Fruit fly (Drosophila melanogaster) whole organism, embryonic: Measurements from ENCODE around the gene APC4.
A peak's percentile ranks its signal among the peaks of the same experiment; 100 is the strongest.

ENCODE experiments used
- Adf1 ChIP-seq: fragments of 200-800 bp; sonication (Bioruptor generic); IDR thresholded peaks from 2 replicates; pipeline ENCODE4 v1.3.6; 2022; ENCODE audit warnings: missing biosample characterization, missing genetic modification characterization
- C15 ChIP-seq: fragments of 200-800 bp; sonication (Bioruptor generic); IDR thresholded peaks from 3 replicates; pipeline ENCODE4 v1.3.6; 2022; ENCODE audit warnings: missing biosample characterization, missing genetic modification characterization
- CG10147 ChIP-seq: fragments of 200-800 bp; sonication (Bioruptor generic); optimal IDR thresholded peaks from 2 replicates; lab custom pipeline; 2019; ENCODE audit warnings: missing biosample characterization, mild to moderate bottlenecking, missing genetic modification characterization, moderate library complexity
- CG10979 ChIP-seq: fragments of 200-800 bp; sonication (Bioruptor generic); optimal IDR thresholded peaks from 2 replicates; lab custom pipeline; 2018; ENCODE audit warnings: missing biosample characterization, mild to moderate bottlenecking, missing genetic modification characterization, moderate library complexity
- CG11560 ChIP-seq: fragments of 200-800 bp; sonication (Bioruptor generic); IDR thresholded peaks from 3 replicates; pipeline ENCODE4 v1.3.6; 2022; ENCODE audit warnings: missing biosample characterization, missing genetic modification characterization
- CG13894 ChIP-seq: fragments of 200-800 bp; sonication (Bioruptor generic); optimal IDR thresholded peaks from 3 replicates; lab custom pipeline; 2018; ENCODE audit warnings: missing biosample characterization, mild to moderate bottlenecking, missing genetic modification characterization, moderate library complexity
- CG14441 ChIP-seq: fragments of 200-800 bp; sonication (Bioruptor generic); IDR thresholded peaks from 2 replicates; pipeline ENCODE4 v1.3.6; 2022; ENCODE audit warnings: missing biosample characterization, missing genetic modification characterization
- CG15601 ChIP-seq: fragments of 200-800 bp; sonication (Bioruptor generic); optimal IDR thresholded peaks from 3 replicates; lab custom pipeline; 2019; ENCODE audit warnings: missing biosample characterization, mild to moderate bottlenecking, missing genetic modification characterization, moderate library complexity
- CG15696 ChIP-seq: fragments of 200-800 bp; sonication (Bioruptor generic); optimal IDR thresholded peaks from 2 replicates; lab custom pipeline; 2019; ENCODE audit warnings: missing biosample characterization, mild to moderate bottlenecking, missing genetic modification characterization, moderate library complexity
- CG17912 ChIP-seq: fragments of 200-800 bp; sonication (Bioruptor generic); optimal IDR thresholded peaks from 2 replicates; lab custom pipeline; 2018; ENCODE audit warnings: missing biosample characterization, mild to moderate bottlenecking, missing genetic modification characterization
- CG18599 ChIP-seq: fragments of 200-800 bp; sonication (Bioruptor generic); optimal IDR thresholded peaks from 3 replicates; lab custom pipeline; 2017; ENCODE audit warnings: missing biosample characterization, missing genetic modification characterization, mild to moderate bottlenecking, moderate library complexity, missing genetic modification reagents
- CG30431 ChIP-seq: fragments of 200-800 bp; sonication (Bioruptor generic); optimal IDR thresholded peaks from 2 replicates; lab custom pipeline; 2017; ENCODE audit warnings: missing biosample characterization, missing genetic modification characterization
- CG3163 ChIP-seq: fragments of 200-800 bp; sonication (Bioruptor generic); optimal IDR thresholded peaks from 3 replicates; lab custom pipeline; 2016; ENCODE audit warnings: missing biosample characterization, missing genetic modification characterization
- CG6813 ChIP-seq: fragments of 200-800 bp; sonication (Bioruptor generic); optimal IDR thresholded peaks from 2 replicates; lab custom pipeline; 2017; ENCODE audit warnings: missing biosample characterization, missing genetic modification characterization, mild to moderate bottlenecking, moderate library complexity, missing genetic modification reagents
- CG8944 ChIP-seq: fragments of 200-800 bp; sonication (Bioruptor generic); optimal IDR thresholded peaks from 3 replicates; lab custom pipeline; 2016; ENCODE audit warnings: missing biosample characterization, missing genetic modification characterization
- CG9609 ChIP-seq: fragments of 200-800 bp; sonication (Bioruptor generic); optimal IDR thresholded peaks from 3 replicates; lab custom pipeline; 2016; ENCODE audit warnings: missing biosample characterization, missing genetic modification characterization
- CG9817 ChIP-seq: fragments of 200-800 bp; sonication (Bioruptor generic); optimal IDR thresholded peaks from 2 replicates; lab custom pipeline; 2018; ENCODE audit warnings: missing biosample characterization, mild to moderate bottlenecking, missing genetic modification characterization, moderate library complexity
- D ChIP-seq, 2 experiments: fragments of 200-800 bp in 1 of 2; fragments of >200 bp in 1 of 2; sonication (Bioruptor generic) in 1 of 2; optimal IDR thresholded peaks; 2 replicates in 1 of 2; 3 replicates in 1 of 2; lab custom pipeline; 2017; ENCODE audit warnings: mild to moderate bottlenecking in 1 of 2, missing biosample characterization in 1 of 2, missing genetic modification characterization in 1 of 2, missing genetic modification reagents in 1 of 2
- Doc2 ChIP-seq: fragments of 200-800 bp; sonication (Bioruptor generic); IDR thresholded peaks from 2 replicates; pipeline ENCODE4 v1.3.6; 2022; ENCODE audit warnings: missing biosample characterization, missing genetic modification characterization
- Dref ChIP-seq: fragments of 200-800 bp; sonication (Bioruptor generic); IDR thresholded peaks from 2 replicates; pipeline ENCODE4 v1.3.6; 2022; ENCODE audit warnings: missing biosample characterization, missing genetic modification characterization
- Eip74EF ChIP-seq, 2 experiments: fragments of 200-800 bp in 1 of 2; fragments of >200 bp in 1 of 2; sonication (Bioruptor generic) in 1 of 2; optimal IDR thresholded peaks; 2 replicates each; lab custom pipeline; 2017 to 2019; ENCODE audit warnings: missing biosample characterization in 2 of 2, missing genetic modification characterization in 2 of 2, mild to moderate bottlenecking in 1 of 2, moderate library complexity in 1 of 2
- Fer3 ChIP-seq: fragments of 200-800 bp; sonication (Bioruptor generic); optimal IDR thresholded peaks from 2 replicates; lab custom pipeline; 2018; ENCODE audit warnings: missing biosample characterization, mild to moderate bottlenecking, missing genetic modification characterization, moderate library complexity
- GATAe ChIP-seq: fragments of 200-800 bp; sonication (Bioruptor generic); conservative IDR thresholded peaks from 2 replicates; pipeline ENCODE4 v1.3.6; 2022; ENCODE audit warnings: missing biosample characterization, missing genetic modification characterization
- HLHmδ ChIP-seq: fragments of 200-800 bp; sonication (Bioruptor generic); optimal IDR thresholded peaks from 2 replicates; lab custom pipeline; 2018; ENCODE audit warnings: missing biosample characterization, mild to moderate bottlenecking, missing genetic modification characterization, moderate library complexity
- Hmx ChIP-seq: fragments of 200-800 bp; sonication (Bioruptor generic); optimal IDR thresholded peaks from 2 replicates; lab custom pipeline; 2016; ENCODE audit warnings: missing biosample characterization, missing genetic modification characterization
- Lhr ChIP-seq: fragments of 200-800 bp; sonication (Bioruptor generic); optimal IDR thresholded peaks from 3 replicates; lab custom pipeline; 2017; ENCODE audit warnings: mild to moderate bottlenecking, missing biosample characterization, missing genetic modification reagents, missing genetic modification characterization
- Nf-YB ChIP-seq: fragments of 200-800 bp; sonication (Bioruptor generic); optimal IDR thresholded peaks from 3 replicates; lab custom pipeline; 2019; ENCODE audit warnings: missing biosample characterization, mild to moderate bottlenecking, missing genetic modification characterization, moderate library complexity
- Oaz ChIP-seq: fragments of 200-800 bp; sonication (Bioruptor generic); IDR thresholded peaks from 2 replicates; pipeline ENCODE4 v1.3.6; 2022; ENCODE audit warnings: missing biosample characterization, missing genetic modification characterization
- Pdp1 ChIP-seq, 2 experiments: fragments of 200-800 bp; sonication (Bioruptor generic); optimal IDR thresholded peaks; 3 replicates each; lab custom pipeline; 2016; ENCODE audit warnings: missing biosample characterization in 2 of 2, missing genetic modification characterization in 2 of 2, mild to moderate bottlenecking in 1 of 2, moderate library complexity in 1 of 2
- Ravus ChIP-seq: fragments of 200-800 bp; sonication (Bioruptor generic); IDR thresholded peaks from 2 replicates; pipeline ENCODE4 v1.3.6; 2022; ENCODE audit warnings: missing biosample characterization, missing genetic modification characterization
- Spps ChIP-seq: fragments of 200-800 bp; sonication (Bioruptor generic); optimal IDR thresholded peaks from 2 replicates; lab custom pipeline; 2018; ENCODE audit warnings: missing biosample characterization, mild to moderate bottlenecking, missing genetic modification characterization
- ab ChIP-seq: fragments of 200-800 bp; sonication (Bioruptor generic); optimal IDR thresholded peaks from 2 replicates; lab custom pipeline; 2016; ENCODE audit warnings: missing biosample characterization, missing genetic modification characterization
- abd-A ChIP-seq: fragments of 200-800 bp; sonication (Bioruptor generic); optimal IDR thresholded peaks from 3 replicates; lab custom pipeline; 2019; ENCODE audit warnings: missing biosample characterization, mild to moderate bottlenecking, missing genetic modification characterization, moderate library complexity
- ase ChIP-seq: fragments of 200-800 bp; sonication (Bioruptor generic); IDR thresholded peaks from 3 replicates; pipeline ENCODE4 v1.3.6; 2022; ENCODE audit warnings: missing biosample characterization, missing genetic modification characterization
- croc ChIP-seq: fragments of 200-800 bp; sonication (Bioruptor generic); conservative IDR thresholded peaks from 3 replicates; pipeline ENCODE4 v1.3.6; 2022; ENCODE audit warnings: missing biosample characterization, missing genetic modification characterization
- fru ChIP-seq: fragments of >200 bp; optimal IDR thresholded peaks from 2 replicates; lab custom pipeline; 2017
- gce ChIP-seq: fragments of 200-800 bp; sonication (Bioruptor generic); IDR thresholded peaks from 3 replicates; pipeline ENCODE4 v1.3.6; 2022; ENCODE audit warnings: missing biosample characterization, missing genetic modification characterization
- gcm2 ChIP-seq: fragments of 200-800 bp; sonication (Bioruptor generic); optimal IDR thresholded peaks from 2 replicates; lab custom pipeline; 2016; ENCODE audit warnings: missing biosample characterization, missing genetic modification characterization
- gfzf ChIP-seq: fragments of 200-800 bp; sonication (Bioruptor generic); optimal IDR thresholded peaks from 2 replicates; lab custom pipeline; 2016; ENCODE audit warnings: missing biosample characterization, mild to moderate bottlenecking, missing genetic modification characterization, moderate library complexity
- grn ChIP-seq: fragments of 200-800 bp; sonication (Bioruptor generic); optimal IDR thresholded peaks from 3 replicates; lab custom pipeline; 2017; ENCODE audit warnings: missing biosample characterization, missing genetic modification characterization
- ham ChIP-seq: fragments of 200-800 bp; sonication (Bioruptor generic); IDR thresholded peaks from 2 replicates; pipeline ENCODE4 v1.3.6; 2022; ENCODE audit warnings: missing biosample characterization, missing genetic modification characterization
- inv ChIP-seq: fragments of 200-800 bp; sonication (Bioruptor generic); IDR thresholded peaks from 2 replicates; pipeline ENCODE4 v1.3.6; 2022; ENCODE audit warnings: missing biosample characterization, missing genetic modification characterization; ENCODE audit not compliant: partially characterized antibody
- lola ChIP-seq, 3 experiments: fragments of >200 bp in 2 of 3; fragments of 200-800 bp in 1 of 3; sonication (Bioruptor generic) in 1 of 3; optimal IDR thresholded peaks; 2 replicates each; lab custom pipeline; 2017 to 2019; ENCODE audit warnings: missing biosample characterization in 3 of 3, missing genetic modification characterization in 3 of 3, mild to moderate bottlenecking in 1 of 3, moderate library complexity in 1 of 3
- p53 ChIP-seq: fragments of 200-800 bp; sonication (Bioruptor generic); optimal IDR thresholded peaks from 2 replicates; lab custom pipeline; 2016; ENCODE audit warnings: missing biosample characterization, missing genetic modification characterization
- pum ChIP-seq: fragments of 200-800 bp; sonication (Bioruptor generic); optimal IDR thresholded peaks from 2 replicates; lab custom pipeline; 2016; ENCODE audit warnings: missing biosample characterization, missing genetic modification characterization
- salm ChIP-seq: fragments of 200-800 bp; sonication (Bioruptor generic); optimal IDR thresholded peaks from 2 replicates; lab custom pipeline; 2018; ENCODE audit warnings: missing biosample characterization, mild to moderate bottlenecking, missing genetic modification characterization
- schlank ChIP-seq: fragments of 200-800 bp; sonication (Bioruptor generic); optimal IDR thresholded peaks from 2 replicates; lab custom pipeline; 2018; ENCODE audit warnings: missing biosample characterization, mild to moderate bottlenecking, missing genetic modification characterization
- scrt ChIP-seq: fragments of 200-800 bp; sonication (Bioruptor generic); optimal IDR thresholded peaks from 2 replicates; lab custom pipeline; 2018; ENCODE audit warnings: missing biosample characterization, mild to moderate bottlenecking, missing genetic modification characterization, moderate library complexity
- sug ChIP-seq: fragments of 200-800 bp; optimal IDR thresholded peaks from 2 replicates; lab custom pipeline; 2019; ENCODE audit warnings: missing biosample characterization, mild to moderate bottlenecking, missing genetic modification characterization, moderate library complexity
- tup ChIP-seq: fragments of 200-800 bp; sonication (Bioruptor generic); optimal IDR thresholded peaks from 2 replicates; lab custom pipeline; 2016; ENCODE audit warnings: missing biosample characterization, mild to moderate bottlenecking, missing genetic modification characterization, moderate library complexity

The APC4 gene

dm6 chrX:9060078-9060477 lies 22.7 kb upstream of the APC4 start (continued):
- TF ChIP-seq C15 (GFP tag; lab: Robert Waterston, UW), result no peak
- peak; percentile 64; the same call in 1 of the 2 replicates for TF ChIP-seq Oaz (GFP tag; lab: Robert Waterston, UW)
- no peak for TF ChIP-seq Dref (GFP tag; lab: Robert Waterston, UW)
- TF ChIP-seq fru (lab: Kevin White, UChicago), result no peak
- peak; percentile 73 for TF ChIP-seq CG9817 (tag; lab: Kevin White, UChicago)
- peak; percentile 41 to 42 for TF ChIP-seq Pdp1 (GFP tag; optimal IDR thresholded peaks at IDR 0.05; lab: Kevin White, UChicago)
- peak; percentile 78 for TF ChIP-seq salm (tag; lab: Kevin White, UChicago)
- TF ChIP-seq Doc2 (GFP tag; lab: Robert Waterston, UW), result peak; percentile 14; the same call in 1 of the 2 replicates
- TF ChIP-seq CG18599 (GFP tag; lab: Kevin White, UChicago), result peak; percentile 79
- TF ChIP-seq sug (tag; lab: Kevin White, UChicago), result no peak
- peak; percentile 77 for TF ChIP-seq Fer3 (tag; lab: Kevin White, UChicago)
- TF ChIP-seq CG15696 (tag; lab: Kevin White, UChicago), result no peak
- TF ChIP-seq p53 (GFP tag; lab: Kevin White, UChicago), result no peak
- no peak for TF ChIP-seq Hmx
- no peak for TF ChIP-seq ham (GFP tag; lab: Robert Waterston, UW)
- peak; percentile 22 for TF ChIP-seq Lhr
- TF ChIP-seq CG13894, result no peak
- no peak for TF ChIP-seq inv (GFP tag; lab: Robert Waterston, UW)
- no peak for TF ChIP-seq GATAe (GFP tag; lab: Robert Waterston, UW)
- TF ChIP-seq CG10147 (GFP tag; lab: Kevin White, UChicago), result peak; percentile 67
- peak; percentile 25 for TF ChIP-seq CG30431 (GFP tag; lab: Kevin White, UChicago)
- TF ChIP-seq CG14441, result peak; percentile 75
- TF ChIP-seq grn (GFP tag; lab: Kevin White, UChicago), result no peak
- TF ChIP-seq tup, result no peak
- no peak for TF ChIP-seq CG3163 (GFP tag; lab: Kevin White, UChicago)
- TF ChIP-seq ase (GFP tag; lab: Robert Waterston, UW), result peak; percentile 72; the same call in 2 of the 3 replicates
- peak; percentile 36 for TF ChIP-seq CG9609 (GFP tag; lab: Kevin White, UChicago)
- TF ChIP-seq Spps, result peak; percentile 11
- TF ChIP-seq gcm2 (GFP tag; lab: Kevin White, UChicago), result peak; percentile 22
- TF ChIP-seq HLHmδ (GFP tag; lab: Kevin White, UChicago), result no peak
- no peak for TF ChIP-seq abd-A (tag; lab: Kevin White, UChicago)
- TF ChIP-seq CG6813, result peak; percentile 61
- TF ChIP-seq Nf-YB (GFP tag; lab: Kevin White, UChicago), result peak; percentile 56
- TF ChIP-seq D (optimal IDR thresholded peaks at IDR 0.05; lab: Kevin White, UChicago), result no peak
- TF ChIP-seq D (GFP tag; optimal IDR thresholded peaks at IDR 0.05; lab: Kevin White, UChicago), result peak; percentile 68
- no peak for TF ChIP-seq Adf1
- no peak for TF ChIP-seq scrt (GFP tag; lab: Kevin White, UChicago)
- TF ChIP-seq lola (GFP tag; optimal IDR thresholded peaks at IDR 0.05; lab: Kevin White, UChicago), result peak in 1 of 3 experiments; percentile 47
- peak; percentile 22 for TF ChIP-seq CG8944 (GFP tag; lab: Kevin White, UChicago)
- TF ChIP-seq gfzf (GFP tag; lab: Kevin White, UChicago), result no peak
- peak; percentile 15; the same call in 1 of the 3 replicates for TF ChIP-seq croc (GFP tag; lab: Robert Waterston, UW)
- TF ChIP-seq CG11560 (tag; lab: Robert Waterston, UW), result no peak
- no peak for TF ChIP-seq Ravus (GFP tag; lab: Robert Waterston, UW)
- peak; percentile 21 for TF ChIP-seq pum
- peak; percentile 76 for TF ChIP-seq CG10979 (tag; lab: Kevin White, UChicago)
- TF ChIP-seq ab (GFP tag; lab: Kevin White, UChicago), result peak; percentile 12
- TF ChIP-seq CG15601, result peak; percentile 68
- TF ChIP-seq schlank (tag; lab: Kevin White, UChicago), result peak; percentile 21
- no peak for TF ChIP-seq CG17912
- peak in 1 of 2 experiments; percentile 50 for TF ChIP-seq Eip74EF (GFP tag; optimal IDR thresholded peaks at IDR 0.05; lab: Kevin White, UChicago)
- TF ChIP-seq gce (GFP tag; lab: Robert Waterston, UW), result peak; percentile 46; the same call in 1 of the 3 replicates
